Fruit fly (Drosophila melanogaster): ENCODE measurements around the gene mub.

- TF ChIP-seq usp (GFP tag; optimal IDR thresholded peaks at IDR 0.05) (no peak), dsf (GFP tag; optimal IDR thresholded peaks at IDR 0.05; ENCODE audit: borderline replicate concordance) (no peak), lola (GFP tag; optimal IDR thresholded peaks at IDR 0.05) (no peak), CG32264 (GFP tag; optimal IDR thresholded peaks at IDR 0.05) (no peak), h (GFP tag; optimal IDR thresholded peaks at IDR 0.05) (no peak), woc (GFP tag; optimal IDR thresholded peaks at IDR 0.05) (no peak), Myc (optimal IDR thresholded peaks at IDR 0.05) (no peak), foxo (GFP tag; optimal IDR thresholded peaks at IDR 0.05) (no peak), OdsH (GFP tag; optimal IDR thresholded peaks at IDR 0.05) (no peak), fru (GFP tag; optimal IDR thresholded peaks at IDR 0.05) (no peak), pan (optimal IDR thresholded peaks at IDR 0.05) (no peak)
Measured at dm6 chr3L:21808568-21808967, 36.0 kb upstream of the mub start, which contains the start of gene eg.

All from whole organism, wandering third instar larva.